Worm (Caenorhabditis elegans): ENCODE results near the gene srw-91.
"Not testable (repeated sequence)": the region's sequence is repeated elsewhere in the genome, so short reads cannot be mapped to it uniquely, and the experiment has no call there.

DNA sequence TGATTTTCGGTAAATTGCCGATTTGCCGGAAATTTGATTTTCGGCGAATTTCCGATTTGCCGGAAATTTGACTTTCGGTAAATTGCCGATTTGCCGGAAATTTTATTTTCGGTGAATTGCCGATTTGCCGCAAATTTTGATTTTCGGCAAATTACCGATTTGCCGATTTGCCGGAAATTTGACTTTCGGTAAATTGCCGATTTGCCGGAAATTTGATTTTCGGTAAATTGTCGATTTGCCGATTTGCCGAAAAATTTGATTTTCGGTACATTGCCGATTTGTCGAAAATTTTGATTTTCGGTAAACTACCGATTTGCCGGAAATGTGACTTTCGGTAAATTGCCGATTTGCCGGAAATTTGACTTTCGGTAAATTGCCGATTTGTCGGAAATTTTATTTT lies 33.1 kb upstream of the srw-91 start:
- not testable (repeated sequence) for TF ChIP-seq ama-1 (optimal IDR thresholded peaks at IDR 0.05); hmbx-1 (tag; optimal IDR thresholded peaks at IDR 0.05); tbx-37 (GFP tag; conservative IDR thresholded peaks at IDR 0.05); ceh-36 (tag; optimal IDR thresholded peaks at IDR 0.05); F13C5.2 (tag; optimal IDR thresholded peaks at IDR 0.05); hnd-1 (tag; optimal IDR thresholded peaks at IDR 0.05); tra-4 (tag; optimal IDR thresholded peaks at IDR 0.05); ceh-13 (GFP tag; optimal IDR thresholded peaks at IDR 0.05); ets-7 (tag; optimal IDR thresholded peaks at IDR 0.05)
